Fruit fly (Drosophila melanogaster) whole organism, wandering third instar larva: ENCODE results near the gene CG32811.

Experiments used
- Abd-B ChIP-seq: fragments of >200 bp; optimal IDR thresholded peaks from 2 replicates; lab custom pipeline; 2017; ENCODE audit warnings: missing biosample characterization, missing genetic modification characterization
- Myc ChIP-seq: fragments of >200 bp; optimal IDR thresholded peaks from 2 replicates; lab custom pipeline; 2017
- Sp1 ChIP-seq: fragments of 200-800 bp; sonication (Bioruptor generic); optimal IDR thresholded peaks from 3 replicates; lab custom pipeline; 2019; ENCODE audit warnings: missing biosample characterization, mild to moderate bottlenecking, missing genetic modification characterization, moderate library complexity
- lola ChIP-seq: fragments of >200 bp; optimal IDR thresholded peaks from 2 replicates; lab custom pipeline; 2017; ENCODE audit warnings: missing biosample characterization, missing genetic modification characterization
- pan ChIP-seq: fragments of >200 bp; optimal IDR thresholded peaks from 2 replicates; lab custom pipeline; 2017
- psq ChIP-seq: fragments of 200-800 bp; sonication (Bioruptor generic); optimal IDR thresholded peaks from 3 replicates; lab custom pipeline; 2017; ENCODE audit warnings: missing biosample characterization, mild to moderate bottlenecking, missing genetic modification characterization, moderate library complexity
- sage ChIP-seq: fragments of 200-800 bp; sonication (Bioruptor generic); optimal IDR thresholded peaks from 2 replicates; lab custom pipeline; 2016; ENCODE audit warnings: missing biosample characterization, mild to moderate bottlenecking, missing genetic modification characterization

DNA sequence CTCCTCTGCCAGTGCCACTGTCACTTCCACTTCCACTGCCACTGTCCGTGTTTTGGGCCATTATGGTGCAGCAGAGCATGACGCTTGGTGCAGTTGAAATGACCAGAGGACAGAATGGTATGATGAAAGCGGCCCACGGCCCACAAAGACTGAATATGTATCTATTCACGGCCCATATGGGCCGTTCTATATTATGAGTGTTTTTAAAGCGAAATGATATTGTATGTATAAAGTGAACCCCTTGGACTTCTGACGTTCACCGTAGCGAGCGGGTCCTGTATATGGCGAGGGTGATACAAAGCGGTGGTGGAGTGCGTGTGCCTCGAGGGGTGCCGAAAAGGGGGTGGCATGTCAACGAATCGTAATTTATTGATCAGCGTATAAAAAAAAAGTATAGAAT lies 28.5 kb downstream of the CG32811 start:
- TF ChIP-seq psq (GFP tag; lab: Kevin White, UChicago) (peak; percentile 26), Myc (no peak), pan (lab: Kevin White, UChicago) (no peak), Sp1 (no peak), lola (GFP tag; lab: Kevin White, UChicago) (no peak), sage (GFP tag; lab: Kevin White, UChicago) (no peak), Abd-B (GFP tag; lab: Kevin White, UChicago) (no peak)
